Fruit fly (Drosophila melanogaster): ENCODE measurements around the gene CG32751.

DNA sequence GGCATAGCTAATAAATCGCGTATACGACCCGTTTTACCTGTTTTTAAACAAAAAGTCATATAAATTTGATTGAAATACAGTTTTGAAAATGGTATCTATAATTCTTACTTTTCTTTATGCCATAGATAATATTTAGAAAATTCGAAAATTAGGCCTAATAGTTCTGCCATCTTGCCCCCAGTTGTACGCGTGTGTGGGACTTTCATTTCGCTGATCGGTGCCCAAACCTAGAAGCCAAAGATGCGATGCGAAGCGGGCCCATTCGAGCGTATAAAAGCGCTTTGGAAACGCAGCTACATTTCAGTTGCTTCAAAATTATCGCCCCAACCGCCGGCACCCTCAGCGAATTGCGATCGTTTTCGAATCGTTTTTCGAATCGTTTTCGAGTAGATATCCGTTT is 38.6 kb upstream of the CG32751 start, which contains the start of gene CG14445:
- TF ChIP-seq CG8478 (optimal IDR thresholded peaks at IDR 0.05): no peak
- TF ChIP-seq CTCF (optimal IDR thresholded peaks at IDR 0.05): no peak

All from S2 (cell line).